Fruit fly (Drosophila melanogaster) whole organism, embryonic: Measurements from ENCODE around the gene Cog2.

ENCODE experiments used
- B-H2 ChIP-seq: fragments of 200-800 bp; sonication (Bioruptor generic); optimal IDR thresholded peaks from 2 replicates; lab custom pipeline; 2018; ENCODE audit warnings: missing biosample characterization, mild to moderate bottlenecking, missing genetic modification characterization
- Bdp1 ChIP-seq: fragments of 200-800 bp; sonication (Bioruptor generic); optimal IDR thresholded peaks from 3 replicates; lab custom pipeline; 2016; ENCODE audit warnings: missing biosample characterization, missing genetic modification characterization
- CG10431 ChIP-seq: fragments of 200-800 bp; sonication (Bioruptor generic); optimal IDR thresholded peaks from 3 replicates; lab custom pipeline; 2018; ENCODE audit warnings: missing biosample characterization, mild to moderate bottlenecking, missing genetic modification characterization
- CG14441 ChIP-seq: fragments of 200-800 bp; sonication (Bioruptor generic); IDR thresholded peaks from 2 replicates; pipeline ENCODE4 v1.3.6; 2022; ENCODE audit warnings: missing biosample characterization, missing genetic modification characterization
- CG14710 ChIP-seq: fragments of 200-800 bp; sonication (Bioruptor generic); optimal IDR thresholded peaks from 3 replicates; lab custom pipeline; 2019; ENCODE audit warnings: missing biosample characterization, mild to moderate bottlenecking, missing genetic modification characterization, moderate library complexity
- CG15601 ChIP-seq: fragments of 200-800 bp; sonication (Bioruptor generic); optimal IDR thresholded peaks from 3 replicates; lab custom pipeline; 2019; ENCODE audit warnings: missing biosample characterization, mild to moderate bottlenecking, missing genetic modification characterization, moderate library complexity
- CG17568 ChIP-seq: fragments of 200-800 bp; sonication (Bioruptor generic); optimal IDR thresholded peaks from 2 replicates; lab custom pipeline; 2018; ENCODE audit warnings: missing biosample characterization, mild to moderate bottlenecking, missing genetic modification characterization, moderate library complexity
- CG17829 ChIP-seq: fragments of 200-800 bp; optimal IDR thresholded peaks from 2 replicates; lab custom pipeline; 2019; ENCODE audit warnings: missing biosample characterization, mild to moderate bottlenecking, missing genetic modification characterization, moderate library complexity
- CG18476 ChIP-seq: fragments of 200-800 bp; sonication (Bioruptor generic); optimal IDR thresholded peaks from 2 replicates; lab custom pipeline; 2016; ENCODE audit warnings: missing biosample characterization, mild to moderate bottlenecking, missing genetic modification characterization
- CG18599 ChIP-seq: fragments of 200-800 bp; sonication (Bioruptor generic); optimal IDR thresholded peaks from 3 replicates; lab custom pipeline; 2017; ENCODE audit warnings: missing biosample characterization, missing genetic modification characterization, mild to moderate bottlenecking, moderate library complexity, missing genetic modification reagents
- CG2116 ChIP-seq: fragments of 200-800 bp; sonication (Bioruptor generic); optimal IDR thresholded peaks from 3 replicates; lab custom pipeline; 2018; ENCODE audit warnings: missing biosample characterization, mild to moderate bottlenecking, missing genetic modification characterization
- CG31441 ChIP-seq: fragments of 200-800 bp; sonication (Bioruptor generic); IDR thresholded peaks from 2 replicates; pipeline ENCODE4 v1.3.6; 2022; ENCODE audit warnings: missing biosample characterization, missing genetic modification characterization
- CG42726 ChIP-seq: fragments of 200-800 bp; sonication (Bioruptor generic); IDR thresholded peaks from 2 replicates; pipeline ENCODE4 v1.3.6; 2022; ENCODE audit warnings: missing biosample characterization, missing genetic modification characterization; ENCODE audit not compliant: partially characterized antibody
- CG6654 ChIP-seq: fragments of 200-800 bp; sonication (Bioruptor generic); optimal IDR thresholded peaks from 2 replicates; lab custom pipeline; 2017; ENCODE audit warnings: missing biosample characterization, mild to moderate bottlenecking, missing genetic modification characterization
- CG8359 ChIP-seq: fragments of 200-800 bp; sonication (Bioruptor generic); optimal IDR thresholded peaks from 2 replicates; lab custom pipeline; 2017; ENCODE audit warnings: missing biosample characterization, mild to moderate bottlenecking, missing genetic modification characterization, borderline replicate concordance
- CG8765 ChIP-seq: fragments of 200-800 bp; sonication (Bioruptor generic); IDR thresholded peaks from 2 replicates; pipeline ENCODE4 v1.3.6; 2022; ENCODE audit warnings: missing biosample characterization, missing genetic modification characterization
- CG9437 ChIP-seq: fragments of 200-800 bp; sonication (Bioruptor generic); optimal IDR thresholded peaks from 2 replicates; lab custom pipeline; 2018; ENCODE audit warnings: missing biosample characterization, mild to moderate bottlenecking, missing genetic modification characterization
- CG9932 ChIP-seq: fragments of 200-800 bp; sonication (Bioruptor generic); IDR thresholded peaks from 2 replicates; pipeline ENCODE4 v1.3.6; 2022; ENCODE audit warnings: missing biosample characterization, missing genetic modification characterization
- CHES-1-like ChIP-seq: fragments of 200-800 bp; sonication (Bioruptor generic); optimal IDR thresholded peaks from 2 replicates; lab custom pipeline; 2016; ENCODE audit warnings: missing biosample characterization, missing genetic modification characterization
- CTCF ChIP-seq: fragments of 200-800 bp; sonication (Bioruptor generic); optimal IDR thresholded peaks from 2 replicates; lab custom pipeline; 2017; ENCODE audit warnings: missing biosample characterization, mild to moderate bottlenecking, missing genetic modification characterization, moderate library complexity
- Dek ChIP-seq: fragments of 200-800 bp; sonication (Bioruptor generic); optimal IDR thresholded peaks from 3 replicates; lab custom pipeline; 2019; ENCODE audit warnings: missing biosample characterization, mild to moderate bottlenecking, missing genetic modification characterization, moderate library complexity
- Drgx ChIP-seq: fragments of 200-800 bp; sonication (Bioruptor generic); IDR thresholded peaks from 2 replicates; pipeline ENCODE4 v1.3.6; 2022; ENCODE audit warnings: missing biosample characterization, missing genetic modification characterization
- E2f1 ChIP-seq: fragments of 200-800 bp; sonication (Bioruptor generic); IDR thresholded peaks from 2 replicates; pipeline ENCODE4 v1.3.6; 2022; ENCODE audit warnings: missing biosample characterization, missing genetic modification characterization
- ERR ChIP-seq: fragments of 200-800 bp; sonication (Bioruptor generic); optimal IDR thresholded peaks from 2 replicates; lab custom pipeline; 2016; ENCODE audit warnings: missing biosample characterization, missing genetic modification characterization
- Med ChIP-seq: fragments of 200-800 bp; sonication (Bioruptor generic); peaks from one replicate; lab custom pipeline; 2016; ENCODE audit warnings: missing biosample characterization, missing genetic modification characterization, mild to moderate bottlenecking, inconsistent platforms, moderate library complexity
- NFAT ChIP-seq: fragments of 200-800 bp; sonication (Bioruptor generic); IDR thresholded peaks from 2 replicates; pipeline ENCODE4 v1.3.6; 2022; ENCODE audit warnings: missing biosample characterization, missing genetic modification characterization
- NfI ChIP-seq: fragments of 200-800 bp; sonication (Bioruptor generic); optimal IDR thresholded peaks from 3 replicates; lab custom pipeline; 2018; ENCODE audit warnings: missing biosample characterization, mild to moderate bottlenecking, missing genetic modification characterization, moderate library complexity
- Scr ChIP-seq: fragments of 200-800 bp; sonication (Bioruptor generic); IDR thresholded peaks from 2 replicates; pipeline ENCODE4 v1.3.6; 2022; ENCODE audit warnings: missing biosample characterization, missing genetic modification characterization; ENCODE audit not compliant: partially characterized antibody
- Sox100B ChIP-seq: fragments of 200-800 bp; sonication (Bioruptor generic); optimal IDR thresholded peaks from 3 replicates; lab custom pipeline; 2018; ENCODE audit warnings: missing biosample characterization, mild to moderate bottlenecking, missing genetic modification characterization
- TFAM ChIP-seq: fragments of 200-800 bp; sonication (Bioruptor generic); optimal IDR thresholded peaks from 2 replicates; lab custom pipeline; 2017; ENCODE audit warnings: missing biosample characterization, missing genetic modification characterization, inconsistent platforms
- Usf ChIP-seq: fragments of 200-800 bp; sonication (Bioruptor generic); optimal IDR thresholded peaks from 2 replicates; lab custom pipeline; 2017; ENCODE audit warnings: missing genotype, missing biosample characterization, missing genetic modification characterization
- cato ChIP-seq: fragments of 200-800 bp; sonication (Bioruptor generic); optimal IDR thresholded peaks from 2 replicates; lab custom pipeline; 2016; ENCODE audit warnings: missing biosample characterization, missing genetic modification characterization, borderline replicate concordance
- chinmo ChIP-seq: fragments of 200-800 bp; sonication (Bioruptor generic); IDR thresholded peaks from 4 replicates; pipeline ENCODE4 v1.3.6; 2022; ENCODE audit warnings: missing biosample characterization, missing genetic modification characterization; ENCODE audit not compliant: partially characterized antibody
- gt ChIP-seq: fragments of 200-800 bp; sonication (Bioruptor generic); IDR thresholded peaks from 2 replicates; pipeline ENCODE4 v1.3.6; 2022; ENCODE audit warnings: missing biosample characterization, missing genetic modification characterization
- ham ChIP-seq: fragments of 200-800 bp; sonication (Bioruptor generic); IDR thresholded peaks from 2 replicates; pipeline ENCODE4 v1.3.6; 2022; ENCODE audit warnings: missing biosample characterization, missing genetic modification characterization
- ind ChIP-seq: fragments of 200-800 bp; sonication (Bioruptor generic); optimal IDR thresholded peaks from 3 replicates; lab custom pipeline; 2016; ENCODE audit warnings: missing biosample characterization, missing genetic modification characterization
- insv ChIP-seq, 2 experiments: fragments of 200-800 bp; sonication (Bioruptor generic); optimal IDR thresholded peaks; 3 replicates each; lab custom pipeline; 2016 to 2018; ENCODE audit warnings: missing biosample characterization in 2 of 2, missing genetic modification characterization in 2 of 2
- jumu ChIP-seq: fragments of 200-800 bp; sonication (Bioruptor generic); optimal IDR thresholded peaks from 3 replicates; lab custom pipeline; 2016; ENCODE audit warnings: missing biosample characterization, missing genetic modification characterization
- kay ChIP-seq: fragments of 200-800 bp; sonication (Bioruptor generic); optimal IDR thresholded peaks from 2 replicates; lab custom pipeline; 2016; ENCODE audit warnings: missing biosample characterization, missing genetic modification characterization
- lab ChIP-seq: fragments of 200-800 bp; sonication (Bioruptor generic); optimal IDR thresholded peaks from 3 replicates; lab custom pipeline; 2017; ENCODE audit warnings: missing biosample characterization, missing genetic modification characterization, mild to moderate bottlenecking, moderate library complexity, missing genetic modification reagents
- lola ChIP-seq, 3 experiments: fragments of >200 bp in 2 of 3; fragments of 200-800 bp in 1 of 3; sonication (Bioruptor generic) in 1 of 3; optimal IDR thresholded peaks; 2 replicates each; lab custom pipeline; 2017 to 2019; ENCODE audit warnings: missing biosample characterization in 3 of 3, missing genetic modification characterization in 3 of 3, mild to moderate bottlenecking in 1 of 3, moderate library complexity in 1 of 3
- nmo ChIP-seq: fragments of 200-800 bp; sonication (Bioruptor generic); optimal IDR thresholded peaks from 2 replicates; lab custom pipeline; 2018; ENCODE audit warnings: missing biosample characterization, mild to moderate bottlenecking, missing genetic modification characterization, moderate library complexity
- org-1 ChIP-seq: fragments of 200-800 bp; sonication (Bioruptor generic); optimal IDR thresholded peaks from 2 replicates; lab custom pipeline; 2017; ENCODE audit warnings: missing biosample characterization, missing genetic modification characterization
- pum ChIP-seq: fragments of 200-800 bp; sonication (Bioruptor generic); optimal IDR thresholded peaks from 2 replicates; lab custom pipeline; 2016; ENCODE audit warnings: missing biosample characterization, missing genetic modification characterization
- ro ChIP-seq: fragments of 200-800 bp; sonication (Bioruptor generic); IDR thresholded peaks from 2 replicates; pipeline ENCODE4 v1.3.6; 2022; ENCODE audit warnings: missing biosample characterization, missing genetic modification characterization
- sqz ChIP-seq: fragments of 200-800 bp; sonication (Bioruptor generic); optimal IDR thresholded peaks from 3 replicates; lab custom pipeline; 2018; ENCODE audit warnings: missing biosample characterization, mild to moderate bottlenecking, missing genetic modification characterization
- sr ChIP-seq: fragments of 200-800 bp; sonication (Bioruptor generic); IDR thresholded peaks from 3 replicates; pipeline ENCODE4 v1.3.6; 2022; ENCODE audit warnings: missing biosample characterization, missing genetic modification characterization
- vnd ChIP-seq: fragments of 200-800 bp; sonication (Bioruptor generic); IDR thresholded peaks from 3 replicates; pipeline ENCODE4 v1.3.6; 2022; ENCODE audit warnings: missing biosample characterization, missing genetic modification characterization; ENCODE audit not compliant: partially characterized antibody
- wor ChIP-seq: fragments of 200-800 bp; sonication (Bioruptor generic); IDR thresholded peaks from 2 replicates; pipeline ENCODE4 v1.3.6; 2022; ENCODE audit warnings: missing biosample characterization, missing genetic modification characterization
- zfh2 ChIP-seq: fragments of 200-800 bp; sonication (Bioruptor generic); optimal IDR thresholded peaks from 2 replicates; lab custom pipeline; 2016; ENCODE audit warnings: missing biosample characterization, missing genetic modification characterization

Gene Cog2

dm6 chr3R:15408131-15408731 lies 46.8 kb upstream of the Cog2 start, which contains the start of gene Atx2 (continued):
- TF ChIP-seq CG6654 (GFP tag; lab: Kevin White, UChicago), result no peak
- no peak for TF ChIP-seq Drgx
- TF ChIP-seq lola (GFP tag; optimal IDR thresholded peaks at IDR 0.05; lab: Kevin White, UChicago), result no peak
- no peak for TF ChIP-seq Sox100B (GFP tag; lab: Kevin White, UChicago)
- no peak for TF ChIP-seq ham
- TF ChIP-seq lab (GFP tag; lab: Kevin White, UChicago), result peak; percentile 60
- TF ChIP-seq wor (GFP tag; lab: Robert Waterston, UW), result no peak
- peak; percentile 74 for TF ChIP-seq zfh2
- TF ChIP-seq cato (GFP tag; lab: Kevin White, UChicago), result no peak
- TF ChIP-seq CG18476 (GFP tag; lab: Kevin White, UChicago), result peak; percentile 19
- peak; percentile 69 for TF ChIP-seq CTCF (GFP tag; lab: Kevin White, UChicago)
- TF ChIP-seq Usf (GFP tag; lab: Kevin White, UChicago), result no peak
- peak; percentile 38 for TF ChIP-seq CG14710 (tag; lab: Kevin White, UChicago)
- no peak for TF ChIP-seq CG17568 (GFP tag; lab: Kevin White, UChicago)
- peak; percentile 53 for TF ChIP-seq sqz
- no peak for TF ChIP-seq kay (GFP tag; lab: Kevin White, UChicago)
- TF ChIP-seq CG14441 (GFP tag; lab: Robert Waterston, UW), result no peak
- TF ChIP-seq CG2116 (GFP tag; lab: Kevin White, UChicago), result peak; percentile 97
- TF ChIP-seq CG8359 (GFP tag; lab: Kevin White, UChicago), result no peak
- 0 out of 2 replicates have a peak, but pooled peaks have one; percentile 21 for TF ChIP-seq CG31441 (GFP tag; lab: Robert Waterston, UW)
- TF ChIP-seq ind (GFP tag; lab: Kevin White, UChicago), result no peak
- peak; percentile 66 for TF ChIP-seq NFAT (GFP tag; lab: Robert Waterston, UW)
- peak; percentile 96 for TF ChIP-seq vnd (GFP tag; lab: Robert Waterston, UW)
- TF ChIP-seq sr (GFP tag; lab: Robert Waterston, UW), result no peak
- TF ChIP-seq CG17829, result peak; percentile 42
- peak; percentile 51 for TF ChIP-seq CG15601 (tag; lab: Kevin White, UChicago)
- no peak for TF ChIP-seq gt
- no peak for TF ChIP-seq B-H2 (GFP tag; lab: Kevin White, UChicago)
- peak; percentile 68 for TF ChIP-seq CHES-1-like
- TF ChIP-seq pum (GFP tag; lab: Kevin White, UChicago), result peak; percentile 19
- peak; percentile 85 for TF ChIP-seq Med (GFP tag; lab: Kevin White, UChicago)
- peak; percentile 82 for TF ChIP-seq CG42726
- TF ChIP-seq CG8765, result 0 out of 2 replicates have a peak, but pooled peaks have one; percentile 30
- no peak for TF ChIP-seq ro (GFP tag; lab: Robert Waterston, UW)
- peak; percentile 94 for TF ChIP-seq Scr (GFP tag; lab: Robert Waterston, UW)
- no peak for TF ChIP-seq TFAM (GFP tag; lab: Kevin White, UChicago)
- TF ChIP-seq NfI (GFP tag; lab: Kevin White, UChicago), result peak; percentile 46
- TF ChIP-seq chinmo (GFP tag; lab: Robert Waterston, UW), result peak; percentile 95
- TF ChIP-seq Dek, result no peak
- TF ChIP-seq insv (GFP tag; optimal IDR thresholded peaks at IDR 0.05; lab: Kevin White, UChicago), result peak in 1 of 2 experiments; percentile 25
- TF ChIP-seq CG18599 (GFP tag; lab: Kevin White, UChicago), result peak; percentile 37
- no peak for TF ChIP-seq CG10431 (GFP tag; lab: Kevin White, UChicago)
- peak; percentile 69 for TF ChIP-seq nmo (GFP tag; lab: Kevin White, UChicago)
- TF ChIP-seq org-1 (GFP tag; lab: Kevin White, UChicago), result no peak
- TF ChIP-seq CG9437 (GFP tag; lab: Kevin White, UChicago), result peak; percentile 27
- peak; percentile 38; the same call in 1 of the 2 replicates for TF ChIP-seq E2f1 (GFP tag; lab: Robert Waterston, UW)
- peak; percentile 82 for TF ChIP-seq CG9932 (GFP tag; lab: Robert Waterston, UW)
- TF ChIP-seq Bdp1 (GFP tag; lab: Kevin White, UChicago), result peak; percentile 65
- peak; percentile 40 for TF ChIP-seq ERR (GFP tag; lab: Kevin White, UChicago)
- TF ChIP-seq jumu (GFP tag; lab: Kevin White, UChicago), result peak; percentile 57
